Fruit fly (Drosophila melanogaster) whole organism, embryonic: ENCODE results near the gene CG1103.

Experiments
- CG11504 ChIP-seq: fragments of 200-800 bp; sonication (Bioruptor generic); optimal IDR thresholded peaks from 3 replicates; lab custom pipeline; 2019; ENCODE audit warnings: missing biosample characterization, mild to moderate bottlenecking, missing genetic modification characterization, moderate library complexity
- CG17612 ChIP-seq: fragments of 200-800 bp; sonication (Bioruptor generic); IDR thresholded peaks from 2 replicates; pipeline ENCODE4 v1.3.6; 2022; ENCODE audit warnings: missing biosample characterization, missing genetic modification characterization
- HmgZ ChIP-seq: fragments of 200-800 bp; sonication (Bioruptor generic); optimal IDR thresholded peaks from 2 replicates; lab custom pipeline; 2018; ENCODE audit warnings: missing biosample characterization, mild to moderate bottlenecking, missing genetic modification characterization

- TF ChIP-seq HmgZ (tag; lab: Kevin White, UChicago) (no peak), CG11504 (tag; lab: Kevin White, UChicago) (no peak), CG17612 (GFP tag; lab: Robert Waterston, UW) (no peak)
These were observed 12.6 kb downstream of the CG1103 start for dm6 chr3R:4350199-4350598.
